Worm (Caenorhabditis elegans) whole organism, midembryonic: ENCODE results near the gene tgt-1.

ENCODE experiments used
- T22C8.4 ChIP-seq: fragments of 200-800 bp; sonication (Bioruptor generic); IDR thresholded peaks from 2 replicates; pipeline ENCODE4 v1.3.6; 2022; ENCODE audit warnings: missing genetic modification characterization, missing compliant biosample characterization
- cog-1 ChIP-seq: sonication (generic microtip); optimal IDR thresholded peaks from 2 replicates; lab custom pipeline; 2016; ENCODE audit warnings: missing genetic modification characterization, missing compliant biosample characterization
- klf-2 ChIP-seq: fragments of 200-800 bp; sonication (Bioruptor generic); conservative IDR thresholded peaks from 2 replicates; pipeline ENCODE4 v1.3.6; 2022; ENCODE audit warnings: missing genetic modification reagents, missing genetic modification characterization, missing compliant biosample characterization
- ref-1 ChIP-seq: fragments of 200-800 bp; sonication (Bioruptor generic); conservative IDR thresholded peaks from 2 replicates; pipeline ENCODE4 v1.3.6; 2022; ENCODE audit warnings: missing genetic modification reagents, missing genetic modification characterization, missing compliant biosample characterization
- tab-1 ChIP-seq: fragments of 200-800 bp; sonication (Bioruptor generic); IDR thresholded peaks from 2 replicates; pipeline ENCODE4 v1.3.6; 2022; ENCODE audit warnings: missing genetic modification characterization, missing compliant biosample characterization
- ztf-23 ChIP-seq: fragments of 200-800 bp; sonication (Bioruptor generic); IDR thresholded peaks from 2 replicates; pipeline ENCODE4 v1.3.6; 2022; ENCODE audit warnings: missing genetic modification reagents, missing genetic modification characterization, missing compliant biosample characterization
- ztf-29 ChIP-seq: fragments of 200-800 bp; sonication (Bioruptor generic); IDR thresholded peaks from 2 replicates; pipeline ENCODE4 v1.3.6; 2022; ENCODE audit warnings: missing genetic modification reagents, missing genetic modification characterization, missing compliant biosample characterization

DNA sequence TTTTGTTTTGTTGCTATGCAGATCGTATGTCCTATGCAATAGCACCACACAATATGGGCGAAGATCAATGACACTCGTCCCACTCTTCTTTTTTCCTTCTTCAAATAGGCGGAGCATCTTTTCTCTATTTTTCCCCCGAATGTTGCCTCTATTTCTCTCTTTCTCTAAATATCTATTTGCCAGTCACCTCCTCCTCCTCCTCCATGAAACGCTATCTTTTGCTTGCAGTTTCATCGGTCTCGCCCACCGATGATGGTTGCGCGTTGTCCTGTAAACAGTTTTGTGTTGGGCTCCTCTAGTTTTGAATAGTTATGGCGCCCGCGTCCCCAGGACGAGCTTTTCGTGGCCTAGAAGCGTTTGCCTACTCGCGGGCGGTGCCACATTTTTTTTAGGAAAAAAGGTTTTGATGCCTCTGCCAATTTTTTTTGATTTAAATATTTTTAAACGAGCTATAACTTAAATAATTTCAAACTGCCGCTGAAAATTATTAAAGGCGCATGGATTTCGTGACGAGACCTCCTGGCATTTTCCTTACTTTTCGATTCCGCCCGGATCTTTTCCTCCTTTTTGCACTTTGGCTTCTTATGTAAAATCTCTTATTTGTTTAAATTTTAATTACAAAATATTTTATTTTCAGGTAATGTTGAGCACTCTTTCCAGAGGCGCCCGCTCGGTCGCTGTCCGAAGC is 6.8 kb downstream of the tgt-1 start, which contains the start of gene gdh-1:
- TF ChIP-seq ztf-23 (no peak), klf-2 (GFP tag; lab: Robert Waterston, UW) (no peak), tab-1 (no peak), ztf-29 (GFP tag; lab: Robert Waterston, UW) (no peak), ref-1 (GFP tag; lab: Robert Waterston, UW) (no peak), T22C8.4 (no peak), cog-1 (tag; lab: Kevin White, UChicago) (no peak)
